Worm (Caenorhabditis elegans) whole organism, L2 larva: ENCODE data around the gene tmem-184.

Experiments
- C34F6.9 ChIP-seq: fragments of 150-350 bp; optimal IDR thresholded peaks from 2 replicates; lab custom pipeline; 2014; ENCODE audit warnings: missing biosample characterization, missing genetic modification characterization
- F13H6.1 ChIP-seq: sonication (generic microtip); optimal IDR thresholded peaks from 2 replicates; lab custom pipeline; 2016; ENCODE audit warnings: missing genetic modification characterization, missing compliant biosample characterization
- alr-1 ChIP-seq: fragments of 150-350 bp; optimal IDR thresholded peaks from 2 replicates; lab custom pipeline; 2014; ENCODE audit warnings: missing biosample characterization, missing genetic modification characterization
- aly-2 ChIP-seq: fragments of 150-350 bp; optimal IDR thresholded peaks from 2 replicates; lab custom pipeline; 2014; ENCODE audit warnings: missing biosample characterization, missing genetic modification characterization
- ama-1 ChIP-seq: fragments of 150-350 bp; optimal IDR thresholded peaks from 2 replicates; lab custom pipeline; 2018; ENCODE audit warnings: inconsistent platforms
- blmp-1 ChIP-seq: sonication (generic microtip); optimal IDR thresholded peaks from 2 replicates; lab custom pipeline; 2017; ENCODE audit warnings: missing genetic modification characterization, mild to moderate bottlenecking, missing compliant biosample characterization, antibody characterized with exemption, moderate library complexity; ENCODE audit not compliant: insufficient read depth
- ceh-82 ChIP-seq: fragments of 150-350 bp; optimal IDR thresholded peaks from 2 replicates; lab custom pipeline; 2014; ENCODE audit warnings: missing biosample characterization, missing genetic modification characterization
- crh-2 ChIP-seq: sonication (generic microtip); optimal IDR thresholded peaks from 2 replicates; lab custom pipeline; 2017; ENCODE audit warnings: missing biosample characterization, missing genetic modification characterization
- egl-27 ChIP-seq: sonication (generic microtip); optimal IDR thresholded peaks from 3 replicates; lab custom pipeline; 2017; ENCODE audit warnings: missing biosample characterization, missing genetic modification reagents, missing genetic modification characterization
- fos-1 ChIP-seq: fragments of 150-350 bp; optimal IDR thresholded peaks from 2 replicates; lab custom pipeline; 2014; ENCODE audit warnings: missing biosample characterization, missing genetic modification characterization
- gmeb-1 ChIP-seq: fragments of 150-350 bp; optimal IDR thresholded peaks from 2 replicates; lab custom pipeline; 2014; ENCODE audit warnings: missing biosample characterization, missing genetic modification characterization
- lin-11 ChIP-seq: fragments of 150-350 bp; sonication (generic microtip); optimal IDR thresholded peaks from 2 replicates; lab custom pipeline; 2014; ENCODE audit warnings: missing biosample characterization, missing genetic modification characterization, inconsistent platforms, mixed read lengths
- lin-13 ChIP-seq: fragments of 150-350 bp; optimal IDR thresholded peaks from 2 replicates; lab custom pipeline; 2014; ENCODE audit warnings: missing biosample characterization, missing genetic modification reagents, missing genetic modification characterization
- lin-39 ChIP-seq: fragments of 150-350 bp; optimal IDR thresholded peaks from 2 replicates; lab custom pipeline; 2014; ENCODE audit warnings: missing biosample characterization, missing genetic modification reagents, missing genetic modification characterization
- lsy-2 ChIP-seq, 2 experiments: fragments of 150-350 bp in 1 of 2; sonication (generic microtip) in 1 of 2; optimal IDR thresholded peaks; 2 replicates each; lab custom pipeline; 2014 to 2017; ENCODE audit warnings: missing biosample characterization in 2 of 2, missing genetic modification characterization in 2 of 2
- mab-5 ChIP-seq: fragments of 150-350 bp; optimal IDR thresholded peaks from 2 replicates; lab custom pipeline; 2014; ENCODE audit warnings: missing biosample characterization, missing genetic modification characterization
- mbf-1 ChIP-seq: sonication (generic microtip); optimal IDR thresholded peaks from 2 replicates; lab custom pipeline; 2017; ENCODE audit warnings: missing biosample characterization, missing genetic modification characterization
- mdl-1 ChIP-seq, 2 experiments: fragments of 150-350 bp in 1 of 2; sonication (generic microtip) in 1 of 2; optimal IDR thresholded peaks; 2 replicates each; lab custom pipeline; 2017; ENCODE audit warnings: missing biosample characterization in 2 of 2, missing genetic modification characterization in 2 of 2
- nhr-10 ChIP-seq: sonication (generic microtip); optimal IDR thresholded peaks from 2 replicates; lab custom pipeline; 2017; ENCODE audit warnings: missing biosample characterization, missing genetic modification characterization
- nhr-129 ChIP-seq: fragments of 150-350 bp; optimal IDR thresholded peaks from 2 replicates; lab custom pipeline; 2014; ENCODE audit warnings: missing biosample characterization, missing genetic modification characterization
- nhr-21 ChIP-seq: fragments of 150-350 bp; optimal IDR thresholded peaks from 2 replicates; lab custom pipeline; 2014; ENCODE audit warnings: missing biosample characterization, missing genetic modification characterization
- nhr-237 ChIP-seq: fragments of 150-350 bp; optimal IDR thresholded peaks from 2 replicates; lab custom pipeline; 2014; ENCODE audit warnings: missing biosample characterization, missing genetic modification characterization
- nhr-6 ChIP-seq: fragments of 150-350 bp; optimal IDR thresholded peaks from 2 replicates; lab custom pipeline; 2014; ENCODE audit warnings: missing biosample characterization, missing genetic modification characterization
- peb-1 ChIP-seq: fragments of 150-350 bp; optimal IDR thresholded peaks from 2 replicates; lab custom pipeline; 2014; ENCODE audit warnings: missing biosample characterization, missing genetic modification characterization
- sma-3 ChIP-seq: sonication (generic microtip); optimal IDR thresholded peaks from 2 replicates; lab custom pipeline; 2016; ENCODE audit warnings: missing genetic modification reagents, missing genetic modification characterization, missing compliant biosample characterization
- sma-9 ChIP-seq, 2 experiments: fragments of 150-350 bp in 1 of 2; sonication (generic microtip) in 1 of 2; optimal IDR thresholded peaks; 2 replicates each; lab custom pipeline; 2014 to 2016; ENCODE audit warnings: missing genetic modification characterization in 2 of 2, mild to moderate bottlenecking in 1 of 2, missing biosample characterization in 1 of 2, missing compliant biosample characterization in 1 of 2, missing genetic modification reagents in 1 of 2, moderate library complexity in 1 of 2
- snpc-4 ChIP-seq: fragments of 150-350 bp; optimal IDR thresholded peaks from 2 replicates; lab custom pipeline; 2014; ENCODE audit warnings: missing biosample characterization, missing genetic modification characterization
- unc-39 ChIP-seq: fragments of 150-350 bp; optimal IDR thresholded peaks from 2 replicates; lab custom pipeline; 2014; ENCODE audit warnings: missing biosample characterization, missing genetic modification characterization
- unc-62 ChIP-seq: fragments of 150-350 bp; optimal IDR thresholded peaks from 2 replicates; lab custom pipeline; 2014; ENCODE audit warnings: missing biosample characterization, missing genetic modification reagents, missing genetic modification characterization
- zag-1 ChIP-seq: fragments of 150-350 bp; optimal IDR thresholded peaks from 2 replicates; lab custom pipeline; 2014; ENCODE audit warnings: missing biosample characterization, missing genetic modification characterization
- ztf-1 ChIP-seq: fragments of 200-800 bp; sonication (Bioruptor generic); conservative IDR thresholded peaks from 2 replicates; pipeline ENCODE4 v1.3.6; 2022; ENCODE audit warnings: missing genetic modification characterization, missing compliant biosample characterization
- ztf-11 ChIP-seq: sonication (generic microtip); optimal IDR thresholded peaks from 2 replicates; lab custom pipeline; 2017; ENCODE audit warnings: missing biosample characterization, missing genetic modification characterization
- ztf-4 ChIP-seq: fragments of 150-350 bp; optimal IDR thresholded peaks from 2 replicates; lab custom pipeline; 2014; ENCODE audit warnings: missing biosample characterization, missing genetic modification characterization

tmem-184 gene

DNA sequence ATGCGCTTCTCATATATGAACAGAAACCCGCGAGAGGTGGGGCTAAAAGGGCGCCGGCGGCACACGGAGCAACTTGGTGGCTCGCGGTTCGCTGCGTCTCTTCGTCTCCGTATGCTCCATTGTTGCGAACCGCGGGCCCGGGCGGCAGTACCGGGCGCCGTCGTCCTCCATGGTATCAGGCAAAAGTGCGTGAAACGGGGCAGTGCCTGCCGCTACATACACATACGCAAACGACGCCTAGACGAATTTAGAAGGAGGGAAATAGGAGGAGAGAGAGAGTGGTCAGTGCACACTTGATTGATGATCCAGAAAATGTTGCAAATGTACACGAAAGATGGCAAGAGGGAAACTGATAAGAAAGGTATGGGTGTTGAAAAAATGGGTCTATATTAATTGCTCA is 37.8 kb upstream of the tmem-184 start:
- TF ChIP-seq gmeb-1 (peak; percentile 10), zag-1 (tag; lab: Kevin White, UChicago) (peak; percentile 57), snpc-4 (tag; lab: Kevin White, UChicago) (peak; percentile 61), nhr-21 (peak; percentile 11), ceh-82 (tag; lab: Kevin White, UChicago) (no peak), fos-1 (tag; lab: Kevin White, UChicago) (peak; percentile 51), ztf-11 (tag; lab: Kevin White, UChicago) (no peak)

DNA sequence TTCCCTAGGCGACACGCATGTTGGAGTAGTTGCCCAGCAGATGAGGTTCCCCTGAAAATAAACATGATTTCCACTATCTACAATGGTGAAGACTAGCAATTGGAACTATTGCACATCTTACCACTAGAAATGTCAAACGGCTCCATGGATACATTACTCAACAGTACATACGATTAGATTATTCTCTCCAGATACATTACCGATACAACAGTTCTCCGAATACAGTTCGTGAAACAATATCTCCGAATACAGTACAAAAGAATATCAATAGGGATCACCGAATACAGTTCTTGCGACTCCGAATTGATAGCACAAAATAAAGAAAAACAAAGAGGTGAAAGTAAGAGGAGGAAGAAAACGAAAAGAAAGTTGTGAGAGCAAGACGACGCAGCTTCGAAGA is 37.1 kb upstream of the tmem-184 start, which contains the start of gene C05G5.7:
Gene C05G5.7, minus strand, starts transcription at position 1 of the 400 bp plus-strand sequence.
- no peak for TF ChIP-seq alr-1
- TF ChIP-seq aly-2, result no peak
- TF ChIP-seq mab-5 (tag; lab: Kevin White, UChicago), result no peak
- TF ChIP-seq ceh-82 (tag; lab: Kevin White, UChicago), result no peak
- no peak for TF ChIP-seq C34F6.9
- no peak for TF ChIP-seq lin-11
- no peak for TF ChIP-seq ztf-1 (GFP tag; lab: Robert Waterston, UW)
- no peak for TF ChIP-seq crh-2 (tag; lab: Kevin White, UChicago)
- TF ChIP-seq sma-9 (GFP tag; optimal IDR thresholded peaks at IDR 0.05; lab: Kevin White, UChicago), result no peak
- TF ChIP-seq sma-9 (tag; optimal IDR thresholded peaks at IDR 0.05; lab: Kevin White, UChicago), result no peak
- no peak for TF ChIP-seq lsy-2 (tag; optimal IDR thresholded peaks at IDR 0.05; lab: Kevin White, UChicago)
- TF ChIP-seq ztf-4 (tag; lab: Kevin White, UChicago), result no peak
- TF ChIP-seq unc-39, result no peak
- TF ChIP-seq peb-1 (tag; lab: Kevin White, UChicago), result no peak

DNA sequence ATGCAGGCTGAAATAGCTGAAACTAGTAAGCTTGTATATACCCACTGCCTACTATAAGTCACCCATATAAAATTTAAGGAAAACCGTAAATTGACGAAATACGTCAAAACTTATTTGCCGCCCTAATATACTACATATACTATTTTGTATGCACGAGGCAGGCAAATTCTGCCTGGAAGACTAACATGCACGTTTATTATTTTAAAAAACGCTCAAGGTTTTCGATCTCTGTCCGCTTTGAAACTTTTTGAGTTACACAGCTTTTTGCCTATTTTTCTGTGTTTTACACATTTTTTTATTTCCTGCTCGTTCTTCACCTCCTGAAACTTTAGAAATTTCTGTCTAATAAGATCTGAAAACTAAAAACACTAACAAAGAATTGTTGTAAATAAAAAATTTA is 36.5 kb upstream of the tmem-184 start:
- TF ChIP-seq nhr-6 (tag; lab: Kevin White, UChicago), result no peak
- TF ChIP-seq mdl-1 (tag; optimal IDR thresholded peaks at IDR 0.05; lab: Kevin White, UChicago), result no peak
- TF ChIP-seq aly-2, result no peak
- no peak for TF ChIP-seq zag-1 (tag; lab: Kevin White, UChicago)
- TF ChIP-seq ama-1 (lab: Kevin White, UChicago), result peak; percentile 21
- TF ChIP-seq unc-62 (GFP tag; lab: Kevin White, UChicago), result no peak
- peak in 1 of 2 experiments; percentile 34 for TF ChIP-seq lsy-2 (tag; optimal IDR thresholded peaks at IDR 0.05; lab: Kevin White, UChicago)
- TF ChIP-seq, all 48 proteins: peak for 2

DNA sequence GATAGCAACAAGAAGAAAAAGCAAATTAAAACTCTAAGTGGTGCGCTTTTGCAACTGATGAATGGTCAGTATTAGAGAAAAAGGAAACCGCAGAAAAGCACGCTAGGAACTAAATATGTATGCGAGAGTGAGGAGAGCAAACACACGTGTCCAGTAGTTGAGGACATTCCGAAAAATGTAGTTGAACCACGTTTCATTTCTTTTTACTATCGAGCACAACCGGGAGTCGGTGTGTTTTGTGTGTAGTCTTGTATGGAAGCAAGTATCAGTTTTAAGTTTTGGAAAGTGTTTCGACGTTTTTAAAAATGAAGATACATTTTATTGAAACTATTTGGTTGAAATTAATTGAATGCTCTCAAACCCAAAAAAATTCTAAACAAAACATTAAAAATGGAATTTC is 33.4 kb upstream of the tmem-184 start, which contains the start of gene C05G5.1:
Gene C05G5.1, minus strand, starts transcription at position 101 of the 400 bp plus-strand sequence.
- TF ChIP-seq lsy-2 (tag; optimal IDR thresholded peaks at IDR 0.05; lab: Kevin White, UChicago) (no peak), F13H6.1 (no peak), lin-39 (tag; lab: Kevin White, UChicago) (no peak), nhr-129 (peak; percentile 9), crh-2 (tag; lab: Kevin White, UChicago) (peak; percentile 18), sma-3 (GFP tag; lab: Kevin White, UChicago) (no peak), gmeb-1 (no peak), fos-1 (tag; lab: Kevin White, UChicago) (no peak), nhr-6 (tag; lab: Kevin White, UChicago) (no peak), mbf-1 (tag; lab: Kevin White, UChicago) (no peak), ztf-4 (tag; lab: Kevin White, UChicago) (no peak), egl-27 (tag; lab: Kevin White, UChicago) (no peak), nhr-10 (no peak), mdl-1 (tag; optimal IDR thresholded peaks at IDR 0.05; lab: Kevin White, UChicago) (peak in 1 of 2 experiments; percentile 31), lin-13 (GFP tag; lab: Kevin White, UChicago) (no peak), unc-39 (no peak), nhr-237 (tag; lab: Kevin White, UChicago) (no peak), blmp-1 (tag; lab: Kevin White, UChicago) (no peak)
- TF ChIP-seq, all 48 proteins: peak for 3

DNA sequence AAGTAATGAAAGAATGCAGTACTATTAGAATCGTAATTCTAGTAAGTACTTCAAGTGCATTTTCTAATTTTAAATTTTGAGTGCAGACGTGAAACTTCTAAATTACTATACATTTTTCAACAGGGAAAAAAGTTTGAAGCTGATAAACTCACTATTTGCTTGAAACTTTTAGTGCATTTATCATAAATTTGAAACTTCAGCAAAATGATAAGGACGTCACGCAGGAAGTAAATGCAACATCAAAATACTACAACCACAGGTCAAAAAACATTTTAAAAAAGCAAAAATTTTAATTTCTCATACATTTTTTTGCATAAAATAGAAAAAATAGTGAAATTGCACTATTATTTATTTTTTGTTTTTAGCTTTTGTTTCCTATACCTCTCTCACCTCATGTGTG is 32.8 kb upstream of the tmem-184 start:
- TF ChIP-seq crh-2 (tag; lab: Kevin White, UChicago) (no peak), fos-1 (tag; lab: Kevin White, UChicago) (peak; percentile 42)
- TF ChIP-seq, all 48 proteins: peak for 1
